Fruit fly (Drosophila melanogaster) whole organism, embryonic: ENCODE data around the gene CG43400.

Source experiments
- Abd-B ChIP-seq: fragments of 200-800 bp; sonication (Bioruptor generic); optimal IDR thresholded peaks from 2 replicates; lab custom pipeline; 2018; ENCODE audit warnings: missing biosample characterization, mild to moderate bottlenecking, missing genetic modification characterization, moderate library complexity
- Bgb ChIP-seq: fragments of 200-800 bp; sonication (Bioruptor generic); IDR thresholded peaks from 2 replicates; pipeline ENCODE4 v1.3.6; 2022; ENCODE audit warnings: missing biosample characterization, missing genetic modification characterization; ENCODE audit not compliant: partially characterized antibody
- CG10267 ChIP-seq: fragments of 200-800 bp; sonication (Bioruptor generic); optimal IDR thresholded peaks from 2 replicates; lab custom pipeline; 2018; ENCODE audit warnings: missing biosample characterization, mild to moderate bottlenecking, missing genetic modification characterization, moderate library complexity
- CG14441 ChIP-seq: fragments of 200-800 bp; sonication (Bioruptor generic); IDR thresholded peaks from 2 replicates; pipeline ENCODE4 v1.3.6; 2022; ENCODE audit warnings: missing biosample characterization, missing genetic modification characterization
- CG14667 ChIP-seq: fragments of 200-800 bp; sonication (Bioruptor generic); IDR thresholded peaks from 2 replicates; pipeline ENCODE4 v1.3.6; 2022; ENCODE audit warnings: missing biosample characterization, missing genetic modification characterization
- CG15601 ChIP-seq: fragments of 200-800 bp; sonication (Bioruptor generic); optimal IDR thresholded peaks from 3 replicates; lab custom pipeline; 2019; ENCODE audit warnings: missing biosample characterization, mild to moderate bottlenecking, missing genetic modification characterization, moderate library complexity
- CG17829 ChIP-seq: fragments of 200-800 bp; optimal IDR thresholded peaks from 2 replicates; lab custom pipeline; 2019; ENCODE audit warnings: missing biosample characterization, mild to moderate bottlenecking, missing genetic modification characterization, moderate library complexity
- CG18619 ChIP-seq: fragments of 200-800 bp; sonication (Bioruptor generic); optimal IDR thresholded peaks from 3 replicates; lab custom pipeline; 2017; ENCODE audit warnings: missing biosample characterization, mild to moderate bottlenecking, missing genetic modification characterization
- CG18764 ChIP-seq: fragments of 200-800 bp; sonication (Bioruptor generic); optimal IDR thresholded peaks from 3 replicates; lab custom pipeline; 2016; ENCODE audit warnings: missing biosample characterization, missing genetic modification characterization
- CG2202 ChIP-seq: fragments of 200-800 bp; sonication (Bioruptor generic); optimal IDR thresholded peaks from 2 replicates; lab custom pipeline; 2018; ENCODE audit warnings: missing biosample characterization, mild to moderate bottlenecking, missing genetic modification characterization
- CG3065 ChIP-seq: fragments of 200-800 bp; sonication (Bioruptor generic); optimal IDR thresholded peaks from 2 replicates; lab custom pipeline; 2016; ENCODE audit warnings: missing biosample characterization, missing genetic modification characterization
- CG31388 ChIP-seq: fragments of 200-800 bp; sonication (Bioruptor generic); optimal IDR thresholded peaks from 2 replicates; lab custom pipeline; 2016; ENCODE audit warnings: missing biosample characterization, missing genetic modification characterization
- CG32767 ChIP-seq: fragments of 200-800 bp; sonication (Bioruptor generic); IDR thresholded peaks from 2 replicates; pipeline ENCODE4 v1.3.6; 2022; ENCODE audit warnings: missing biosample characterization, missing genetic modification characterization
- CG34422 ChIP-seq: fragments of 200-800 bp; sonication (Bioruptor generic); IDR thresholded peaks from 3 replicates; pipeline ENCODE4 v1.3.6; 2022; ENCODE audit warnings: missing biosample characterization, missing genetic modification characterization
- CG3995 ChIP-seq: fragments of 200-800 bp; sonication (Bioruptor generic); optimal IDR thresholded peaks from 3 replicates; lab custom pipeline; 2016; ENCODE audit warnings: missing biosample characterization, missing genetic modification characterization
- CG6765 ChIP-seq: fragments of 200-800 bp; sonication (Bioruptor generic); optimal IDR thresholded peaks from 3 replicates; lab custom pipeline; 2017; ENCODE audit warnings: missing biosample characterization, mild to moderate bottlenecking, missing genetic modification characterization
- CG6791 ChIP-seq: fragments of 200-800 bp; sonication (Bioruptor generic); IDR thresholded peaks from 3 replicates; pipeline ENCODE4 v1.3.6; 2022; ENCODE audit warnings: missing biosample characterization, missing genetic modification characterization; ENCODE audit not compliant: partially characterized antibody
- CG8281 ChIP-seq: fragments of 200-800 bp; sonication (Bioruptor generic); optimal IDR thresholded peaks from 2 replicates; lab custom pipeline; 2018; ENCODE audit warnings: missing biosample characterization, mild to moderate bottlenecking, missing genetic modification characterization, moderate library complexity
- CTCF ChIP-seq: fragments of 200-800 bp; sonication (Bioruptor generic); optimal IDR thresholded peaks from 2 replicates; lab custom pipeline; 2017; ENCODE audit warnings: missing biosample characterization, mild to moderate bottlenecking, missing genetic modification characterization, moderate library complexity
- Doc3 ChIP-seq: fragments of 200-800 bp; sonication (Bioruptor generic); IDR thresholded peaks from 3 replicates; pipeline ENCODE4 v1.3.6; 2022; ENCODE audit warnings: missing biosample characterization, missing genetic modification characterization; ENCODE audit not compliant: partially characterized antibody
- E2f2 ChIP-seq: fragments of 200-800 bp; sonication (Bioruptor generic); IDR thresholded peaks from 2 replicates; pipeline ENCODE4 v1.3.6; 2022; ENCODE audit warnings: missing biosample characterization, missing genetic modification characterization
- Fer1 ChIP-seq: fragments of 200-800 bp; sonication (Bioruptor generic); optimal IDR thresholded peaks from 2 replicates; lab custom pipeline; 2017; ENCODE audit warnings: missing biosample characterization, mild to moderate bottlenecking, missing genetic modification characterization
- Jarid2 ChIP-seq: fragments of 200-800 bp; sonication (Bioruptor generic); optimal IDR thresholded peaks from 3 replicates; lab custom pipeline; 2017; ENCODE audit warnings: mild to moderate bottlenecking, missing biosample characterization, missing genetic modification reagents, missing genetic modification characterization
- Nf-YB ChIP-seq: fragments of 200-800 bp; sonication (Bioruptor generic); optimal IDR thresholded peaks from 3 replicates; lab custom pipeline; 2019; ENCODE audit warnings: missing biosample characterization, mild to moderate bottlenecking, missing genetic modification characterization, moderate library complexity
- Ssrp ChIP-seq: fragments of 200-800 bp; sonication (Bioruptor generic); optimal IDR thresholded peaks from 2 replicates; lab custom pipeline; 2018; ENCODE audit warnings: missing biosample characterization, mild to moderate bottlenecking, missing genetic modification characterization, moderate library complexity
- Xbp1 ChIP-seq: fragments of 200-800 bp; sonication (Bioruptor generic); optimal IDR thresholded peaks from 3 replicates; lab custom pipeline; 2016; ENCODE audit warnings: missing biosample characterization, mild to moderate bottlenecking, missing genetic modification characterization
- dimm ChIP-seq: fragments of 200-800 bp; sonication (Bioruptor generic); IDR thresholded peaks from 2 replicates; pipeline ENCODE4 v1.3.6; 2022; ENCODE audit warnings: missing biosample characterization, missing genetic modification characterization
- ewg ChIP-seq: fragments of 200-800 bp; sonication (Bioruptor generic); optimal IDR thresholded peaks from 3 replicates; lab custom pipeline; 2017; ENCODE audit warnings: mild to moderate bottlenecking, missing biosample characterization, missing genetic modification reagents, missing genetic modification characterization
- fu2 ChIP-seq: fragments of 200-800 bp; sonication (Bioruptor generic); optimal IDR thresholded peaks from 2 replicates; lab custom pipeline; 2016; ENCODE audit warnings: missing biosample characterization, missing genetic modification characterization
- gcm ChIP-seq: fragments of 200-800 bp; sonication (Bioruptor generic); optimal IDR thresholded peaks from 2 replicates; lab custom pipeline; 2019; ENCODE audit warnings: missing biosample characterization, mild to moderate bottlenecking, missing genetic modification characterization, moderate library complexity
- gfzf ChIP-seq: fragments of 200-800 bp; sonication (Bioruptor generic); optimal IDR thresholded peaks from 2 replicates; lab custom pipeline; 2016; ENCODE audit warnings: missing biosample characterization, mild to moderate bottlenecking, missing genetic modification characterization, moderate library complexity
- grau ChIP-seq: fragments of 200-800 bp; optimal IDR thresholded peaks from 3 replicates; lab custom pipeline; 2019; ENCODE audit warnings: missing biosample characterization, mild to moderate bottlenecking, missing genetic modification characterization, moderate library complexity
- gsb-n ChIP-seq: fragments of 200-800 bp; sonication (Bioruptor generic); optimal IDR thresholded peaks from 3 replicates; lab custom pipeline; 2018; ENCODE audit warnings: missing biosample characterization, mild to moderate bottlenecking, missing genetic modification characterization
- hbn ChIP-seq: fragments of 200-800 bp; sonication (Bioruptor generic); IDR thresholded peaks from 2 replicates; pipeline ENCODE4 v1.3.6; 2022; ENCODE audit warnings: missing biosample characterization, missing genetic modification characterization; ENCODE audit not compliant: partially characterized antibody
- her ChIP-seq: fragments of 200-800 bp; sonication (Bioruptor generic); optimal IDR thresholded peaks from 2 replicates; lab custom pipeline; 2016; ENCODE audit warnings: missing biosample characterization, missing genetic modification characterization
- kni ChIP-seq: fragments of 200-800 bp; sonication (Bioruptor generic); optimal IDR thresholded peaks from 3 replicates; lab custom pipeline; 2017; ENCODE audit warnings: mild to moderate bottlenecking, missing biosample characterization, missing genetic modification reagents, missing genetic modification characterization
- nom ChIP-seq: fragments of 200-800 bp; sonication (Bioruptor generic); optimal IDR thresholded peaks from 2 replicates; lab custom pipeline; 2017; ENCODE audit warnings: missing biosample characterization, missing genetic modification characterization, mild to moderate bottlenecking, moderate library complexity, missing genetic modification reagents
- odd ChIP-seq: fragments of 200-800 bp; sonication (Bioruptor generic); optimal IDR thresholded peaks from 2 replicates; lab custom pipeline; 2017; ENCODE audit warnings: missing biosample characterization, mild to moderate bottlenecking, missing genetic modification characterization
- onecut ChIP-seq: fragments of 200-800 bp; sonication (Bioruptor generic); IDR thresholded peaks from 2 replicates; pipeline ENCODE4 v1.3.6; 2022; ENCODE audit warnings: missing biosample characterization, missing genetic modification characterization
- phol ChIP-seq: fragments of 200-800 bp; sonication (Bioruptor generic); optimal IDR thresholded peaks from 3 replicates; lab custom pipeline; 2018; ENCODE audit warnings: missing biosample characterization, mild to moderate bottlenecking, missing genetic modification characterization, moderate library complexity
- row ChIP-seq: fragments of 200-800 bp; sonication (Bioruptor generic); IDR thresholded peaks from 3 replicates; pipeline ENCODE4 v1.3.6; 2022; ENCODE audit warnings: missing biosample characterization, missing genetic modification characterization
- salm ChIP-seq: fragments of 200-800 bp; sonication (Bioruptor generic); optimal IDR thresholded peaks from 2 replicates; lab custom pipeline; 2018; ENCODE audit warnings: missing biosample characterization, mild to moderate bottlenecking, missing genetic modification characterization
- sd ChIP-seq: fragments of 200-800 bp; sonication (Bioruptor generic); optimal IDR thresholded peaks from 3 replicates; lab custom pipeline; 2018; ENCODE audit warnings: missing biosample characterization, mild to moderate bottlenecking, missing genetic modification characterization, moderate library complexity
- sens ChIP-seq: fragments of 200-800 bp; sonication (Bioruptor generic); peaks from one replicate; lab custom pipeline; 2016; ENCODE audit warnings: missing biosample characterization, missing genetic modification characterization
- seq ChIP-seq: fragments of 200-800 bp; sonication (Bioruptor generic); IDR thresholded peaks from 2 replicates; pipeline ENCODE4 v1.3.6; 2022; ENCODE audit warnings: missing biosample characterization, missing genetic modification characterization
- sqz ChIP-seq: fragments of 200-800 bp; sonication (Bioruptor generic); optimal IDR thresholded peaks from 3 replicates; lab custom pipeline; 2018; ENCODE audit warnings: missing biosample characterization, mild to moderate bottlenecking, missing genetic modification characterization
- toy ChIP-seq: fragments of 200-800 bp; sonication (Bioruptor generic); IDR thresholded peaks from 2 replicates; pipeline ENCODE4 v1.3.6; 2022; ENCODE audit warnings: missing biosample characterization, missing genetic modification characterization
- unc-4 ChIP-seq: fragments of 200-800 bp; sonication (Bioruptor generic); IDR thresholded peaks from 2 replicates; pipeline ENCODE4 v1.3.6; 2022; ENCODE audit warnings: missing biosample characterization, missing genetic modification characterization; ENCODE audit not compliant: partially characterized antibody
- vfl ChIP-seq: fragments of 200-800 bp; sonication (Bioruptor generic); optimal IDR thresholded peaks from 2 replicates; lab custom pipeline; 2016; ENCODE audit warnings: missing biosample characterization, missing genetic modification characterization
- wdn ChIP-seq: fragments of 200-800 bp; sonication (Bioruptor generic); IDR thresholded peaks from 2 replicates; pipeline ENCODE4 v1.3.6; 2022; ENCODE audit warnings: missing biosample characterization, missing genetic modification characterization

CG43400 gene

DNA sequence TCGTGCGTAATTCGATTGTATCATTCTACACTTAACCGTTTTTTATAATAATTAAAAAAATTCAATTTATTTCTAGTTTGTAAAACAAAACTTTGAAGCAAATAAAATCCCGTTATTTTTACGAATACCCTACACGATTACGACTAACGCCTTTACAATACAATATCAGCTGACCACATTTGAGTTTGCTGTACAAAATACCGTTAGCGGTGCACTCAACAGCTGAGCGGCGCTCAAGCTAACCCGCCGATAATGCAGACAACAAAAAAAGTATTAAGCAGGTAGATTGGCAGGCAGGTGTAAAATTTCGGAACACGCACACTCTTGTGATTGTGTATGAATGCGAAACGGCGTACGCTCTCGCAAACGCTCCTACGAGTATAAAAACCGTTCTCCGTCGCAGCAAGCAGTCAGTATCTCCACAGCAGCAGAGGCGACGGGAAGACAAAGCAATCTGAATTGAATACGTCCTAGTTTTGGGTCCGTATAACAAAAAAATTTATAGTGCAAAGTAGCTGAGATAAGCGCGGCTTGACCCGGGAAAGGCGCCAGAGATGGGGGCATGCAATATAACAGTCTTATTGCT lies 31.3 kb downstream of the CG43400 start, which contains the start of gene Acer (continued):
- TF ChIP-seq CG10267 (peak; percentile 37), gfzf (GFP tag; lab: Kevin White, UChicago) (peak; percentile 39), gsb-n (tag; lab: Kevin White, UChicago) (no peak), Jarid2 (GFP tag; lab: Kevin White, UChicago) (peak; percentile 75), row (GFP tag; lab: Robert Waterston, UW) (peak; percentile 34; the same call in 1 of the 3 replicates), dimm (GFP tag; lab: Robert Waterston, UW) (no peak), onecut (peak; percentile 11; the same call in 1 of the 2 replicates), CG6791 (peak; percentile 56; the same call in 1 of the 3 replicates), kni (GFP tag; lab: Kevin White, UChicago) (peak; percentile 73), sqz (peak; percentile 51), her (GFP tag; lab: Kevin White, UChicago) (peak; percentile 15), CG8281 (tag; lab: Kevin White, UChicago) (no peak), ewg (GFP tag; lab: Kevin White, UChicago) (no peak), CG34422 (peak; percentile 53; the same call in 1 of the 3 replicates), CG15601 (no peak), Fer1 (GFP tag; lab: Kevin White, UChicago) (peak; percentile 8), Abd-B (no peak), CG14667 (GFP tag; lab: Robert Waterston, UW) (no peak), sens (GFP tag; lab: Kevin White, UChicago) (peak; percentile 80), Xbp1 (no peak), CG18619 (GFP tag; lab: Kevin White, UChicago) (no peak), unc-4 (0 out of 2 replicates have a peak, but pooled peaks have one; percentile 35), CG3995 (peak; percentile 24), CG31388 (GFP tag; lab: Kevin White, UChicago) (no peak), vfl (no peak), phol (tag; lab: Kevin White, UChicago) (peak; percentile 37), nom (GFP tag; lab: Kevin White, UChicago) (peak; percentile 11), sd (tag; lab: Kevin White, UChicago) (peak; percentile 54), hbn (GFP tag; lab: Robert Waterston, UW) (no peak; the same call in 1 of the 2 replicates), salm (tag; lab: Kevin White, UChicago) (no peak), Ssrp (tag; lab: Kevin White, UChicago) (no peak), E2f2 (GFP tag; lab: Robert Waterston, UW) (0 out of 2 replicates have a peak, but pooled peaks have one; percentile 10), CG2202 (tag; lab: Kevin White, UChicago) (no peak), CG3065 (GFP tag; lab: Kevin White, UChicago) (no peak), wdn (GFP tag; lab: Robert Waterston, UW) (no peak), fu2 (no peak), gcm (GFP tag; lab: Kevin White, UChicago) (no peak), CG17829 (peak; percentile 0), CG18764 (GFP tag; lab: Kevin White, UChicago) (no peak), CG6765 (GFP tag; lab: Kevin White, UChicago) (no peak), Doc3 (GFP tag; lab: Robert Waterston, UW) (peak; percentile 56; the same call in 2 of the 3 replicates), CTCF (GFP tag; lab: Kevin White, UChicago) (no peak), CG32767 (GFP tag; lab: Robert Waterston, UW) (no peak), grau (tag; lab: Kevin White, UChicago) (no peak), Nf-YB (GFP tag; lab: Kevin White, UChicago) (peak; percentile 5), toy (no peak), Bgb (peak; percentile 34; the same call in 1 of the 2 replicates), odd (GFP tag; lab: Kevin White, UChicago) (no peak), seq (GFP tag; lab: Robert Waterston, UW) (peak; percentile 10; the same call in 1 of the 2 replicates), CG14441 (GFP tag; lab: Robert Waterston, UW) (0 out of 2 replicates have a peak, but pooled peaks have one; percentile 12)
